Fruit fly (Drosophila melanogaster) S2 (cell line): ENCODE data around the gene srp.
A peak's percentile ranks its signal among the peaks of the same experiment; 100 is the strongest.

Experiments
- CG8478 ChIP-seq: fragments of >200 bp; optimal IDR thresholded peaks from 2 replicates; lab custom pipeline; 2018
- CTCF ChIP-seq, 2 experiments: fragments of >200 bp; optimal IDR thresholded peaks; 2 replicates each; lab custom pipeline; 2018

dm6 chr3R:16025587-16026223 lies 39.8 kb downstream of the srp start, which contains the start of gene pnr:
- TF ChIP-seq CG8478 (lab: Kevin White, UChicago) (no peak), CTCF (optimal IDR thresholded peaks at IDR 0.05; lab: Kevin White, UChicago) (peak in 1 of 2 experiments; percentile 3)
